Worm (Caenorhabditis elegans) whole organism, L1 larva: ENCODE data around the gene ucr-1.
A peak's percentile ranks its signal among the peaks of the same experiment; 100 is the strongest.

Experiments
- C04F5.9 ChIP-seq: sonication (generic microtip); optimal IDR thresholded peaks from 2 replicates; lab custom pipeline; 2016; ENCODE audit warnings: missing genetic modification characterization, missing compliant biosample characterization
- C16A3.4 ChIP-seq: fragments of 150-350 bp; optimal IDR thresholded peaks from 2 replicates; lab custom pipeline; 2014; ENCODE audit warnings: missing biosample characterization, missing genetic modification characterization
- F16B12.6 ChIP-seq: fragments of 150-350 bp; optimal IDR thresholded peaks from 2 replicates; lab custom pipeline; 2014; ENCODE audit warnings: missing biosample characterization, missing genetic modification characterization
- Y116A8C.19 ChIP-seq: sonication (generic microtip); optimal IDR thresholded peaks from 2 replicates; lab custom pipeline; 2016; ENCODE audit warnings: missing compliant biosample characterization, missing genetic modification characterization, borderline replicate concordance
- aha-1 ChIP-seq: fragments of 150-350 bp; optimal IDR thresholded peaks from 2 replicates; lab custom pipeline; 2014; ENCODE audit warnings: missing biosample characterization, missing genetic modification characterization
- aly-2 ChIP-seq: fragments of 150-350 bp; optimal IDR thresholded peaks from 2 replicates; lab custom pipeline; 2014; ENCODE audit warnings: missing biosample characterization, missing genetic modification characterization
- ama-1 ChIP-seq: fragments of 150-350 bp; optimal IDR thresholded peaks from 2 replicates; lab custom pipeline; 2014
- ceh-63 ChIP-seq: fragments of 200-800 bp; sonication (Bioruptor generic); optimal IDR thresholded peaks from 2 replicates; lab custom pipeline; 2018; ENCODE audit warnings: mild to moderate bottlenecking, missing genetic modification characterization, missing compliant biosample characterization
- ceh-82 ChIP-seq, 3 experiments: fragments of 150-350 bp in 1 of 3; sonication (generic microtip) in 2 of 3; optimal IDR thresholded peaks; 2 replicates each; lab custom pipeline; 2014 to 2017; ENCODE audit warnings: missing biosample characterization in 3 of 3, missing genetic modification characterization in 3 of 3
- ces-1 ChIP-seq: fragments of 150-350 bp; optimal IDR thresholded peaks from 2 replicates; lab custom pipeline; 2014; ENCODE audit warnings: missing biosample characterization, missing genetic modification reagents, missing genetic modification characterization
- dpl-1 ChIP-seq, 3 experiments: fragments of 150-350 bp in 2 of 3; sonication (generic microtip) in 1 of 3; optimal IDR thresholded peaks; 2 replicates each; lab custom pipeline; 2014 to 2017; ENCODE audit warnings: missing biosample characterization in 3 of 3, missing genetic modification characterization in 3 of 3, missing genetic modification reagents in 3 of 3
- efl-3 ChIP-seq: fragments of 200-800 bp; sonication (Bioruptor generic); optimal IDR thresholded peaks from 2 replicates; lab custom pipeline; 2018; ENCODE audit warnings: mild to moderate bottlenecking, missing genetic modification characterization, missing compliant biosample characterization
- egl-13 ChIP-seq: sonication (generic microtip); optimal IDR thresholded peaks from 2 replicates; lab custom pipeline; 2016; ENCODE audit warnings: missing genotype, missing genetic modification reagents, missing genetic modification characterization, missing compliant biosample characterization
- egl-27 ChIP-seq, 2 experiments: fragments of 150-350 bp in 1 of 2; sonication (generic microtip); optimal IDR thresholded peaks; 3 replicates each; lab custom pipeline; 2017 to 2018; ENCODE audit warnings: missing biosample characterization in 2 of 2, missing genetic modification characterization in 2 of 2, missing genetic modification reagents in 2 of 2
- elt-3 ChIP-seq, 6 experiments: fragments of 150-350 bp in 1 of 6; sonication (generic microtip); optimal IDR thresholded peaks; 2 replicates each; lab custom pipeline; 2017 to 2018; ENCODE audit warnings: missing biosample characterization in 6 of 6, missing genetic modification characterization in 6 of 6, inconsistent platforms in 1 of 6
- ets-5 ChIP-seq: fragments of 200-800 bp; sonication (Bioruptor generic); IDR thresholded peaks from 2 replicates; pipeline ENCODE4 v1.3.6; 2022; ENCODE audit warnings: missing genetic modification characterization, missing compliant biosample characterization
- fkh-10 ChIP-seq: sonication (generic microtip); optimal IDR thresholded peaks from 2 replicates; lab custom pipeline; 2017; ENCODE audit warnings: missing biosample characterization, missing genetic modification reagents, missing genetic modification characterization
- fkh-4 ChIP-seq: sonication (generic microtip); optimal IDR thresholded peaks from 2 replicates; lab custom pipeline; 2016; ENCODE audit warnings: missing compliant biosample characterization, missing genetic modification characterization, borderline replicate concordance
- fkh-8 ChIP-seq: sonication (generic microtip); optimal IDR thresholded peaks from 2 replicates; lab custom pipeline; 2016; ENCODE audit warnings: mild to moderate bottlenecking, missing genetic modification characterization, missing compliant biosample characterization
- fos-1 ChIP-seq: fragments of 150-350 bp; optimal IDR thresholded peaks from 2 replicates; lab custom pipeline; 2014; ENCODE audit warnings: missing biosample characterization, missing genetic modification characterization
- grh-1 ChIP-seq: fragments of 200-800 bp; sonication (Bioruptor generic); IDR thresholded peaks from 2 replicates; pipeline ENCODE4 v1.3.6; 2022; ENCODE audit warnings: missing genetic modification reagents, missing genetic modification characterization, missing compliant biosample characterization
- jun-1 ChIP-seq: fragments of 150-350 bp; optimal IDR thresholded peaks from 2 replicates; lab custom pipeline; 2014; ENCODE audit warnings: missing biosample characterization, missing genetic modification reagents, missing genetic modification characterization
- lin-13 ChIP-seq: fragments of 150-350 bp; optimal IDR thresholded peaks from 2 replicates; lab custom pipeline; 2014; ENCODE audit warnings: missing biosample characterization, missing genetic modification reagents, missing genetic modification characterization
- lin-14 ChIP-seq: fragments of 200-800 bp; sonication (Bioruptor generic); optimal IDR thresholded peaks from 2 replicates; lab custom pipeline; 2018; ENCODE audit warnings: mild to moderate bottlenecking, missing genetic modification characterization, moderate library complexity, missing compliant biosample characterization
- lin-35 ChIP-seq, 2 experiments: fragments of 150-350 bp; optimal IDR thresholded peaks; 2 replicates each; lab custom pipeline; 2014; ENCODE audit warnings: missing biosample characterization in 2 of 2, missing genetic modification characterization in 2 of 2, missing genetic modification reagents in 2 of 2
- lin-39 ChIP-seq: fragments of 150-350 bp; optimal IDR thresholded peaks from 2 replicates; lab custom pipeline; 2014; ENCODE audit warnings: missing biosample characterization, missing genetic modification reagents, missing genetic modification characterization
- lsy-2 ChIP-seq, 2 experiments: fragments of 150-350 bp; optimal IDR thresholded peaks; 2 replicates each; lab custom pipeline; 2014; ENCODE audit warnings: missing biosample characterization in 2 of 2, missing genetic modification characterization in 2 of 2
- mdl-1 ChIP-seq, 2 experiments: fragments of 150-350 bp; optimal IDR thresholded peaks; 2 replicates each; lab custom pipeline; 2014 to 2017; ENCODE audit warnings: missing biosample characterization in 2 of 2, missing genetic modification characterization in 2 of 2, inconsistent platforms in 1 of 2
- mep-1 ChIP-seq: fragments of 150-350 bp; optimal IDR thresholded peaks from 2 replicates; lab custom pipeline; 2014; ENCODE audit warnings: missing biosample characterization, missing genetic modification characterization
- nhr-11 ChIP-seq: fragments of 150-350 bp; optimal IDR thresholded peaks from 2 replicates; lab custom pipeline; 2014; ENCODE audit warnings: missing biosample characterization, missing genetic modification characterization
- nhr-20 ChIP-seq: sonication (generic microtip); optimal IDR thresholded peaks from 2 replicates; lab custom pipeline; 2016; ENCODE audit warnings: mild to moderate bottlenecking, missing genetic modification characterization, missing compliant biosample characterization
- nhr-237 ChIP-seq: fragments of 150-350 bp; optimal IDR thresholded peaks from 2 replicates; lab custom pipeline; 2014; ENCODE audit warnings: missing biosample characterization, missing genetic modification characterization
- nhr-28 ChIP-seq: fragments of 150-350 bp; optimal IDR thresholded peaks from 2 replicates; lab custom pipeline; 2014; ENCODE audit warnings: missing biosample characterization, missing genetic modification characterization
- nhr-71 ChIP-seq: sonication (generic microtip); optimal IDR thresholded peaks from 2 replicates; lab custom pipeline; 2016; ENCODE audit warnings: mild to moderate bottlenecking, missing genetic modification characterization, moderate library complexity, missing compliant biosample characterization
- nhr-76 ChIP-seq: sonication (generic microtip); optimal IDR thresholded peaks from 2 replicates; lab custom pipeline; 2017; ENCODE audit warnings: missing biosample characterization, missing genetic modification characterization
- nhr-77 ChIP-seq: fragments of 150-350 bp; optimal IDR thresholded peaks from 2 replicates; lab custom pipeline; 2014; ENCODE audit warnings: missing biosample characterization, missing genetic modification characterization
- nhr-90 ChIP-seq: sonication (generic microtip); optimal IDR thresholded peaks from 2 replicates; lab custom pipeline; 2016; ENCODE audit warnings: mild to moderate bottlenecking, missing genetic modification characterization, missing compliant biosample characterization; ENCODE audit not compliant: poor library complexity
- pag-3 ChIP-seq: sonication (generic microtip); optimal IDR thresholded peaks from 2 replicates; lab custom pipeline; 2017; ENCODE audit warnings: missing genetic modification characterization, mild to moderate bottlenecking, missing compliant biosample characterization, antibody characterized with exemption, borderline replicate concordance; ENCODE audit not compliant: insufficient read depth
- pqm-1 ChIP-seq: sonication (generic microtip); optimal IDR thresholded peaks from 3 replicates; lab custom pipeline; 2017; ENCODE audit warnings: missing biosample characterization, missing genetic modification characterization
- rnt-1 ChIP-seq: sonication (generic microtip); optimal IDR thresholded peaks from 2 replicates; lab custom pipeline; 2016; ENCODE audit warnings: mild to moderate bottlenecking, missing genetic modification characterization, moderate library complexity, missing compliant biosample characterization
- skn-1 ChIP-seq: fragments of 150-350 bp; optimal IDR thresholded peaks from 2 replicates; lab custom pipeline; 2014; ENCODE audit warnings: missing biosample characterization, missing genetic modification characterization
- snpc-4 ChIP-seq: fragments of 150-350 bp; optimal IDR thresholded peaks from 2 replicates; lab custom pipeline; 2014; ENCODE audit warnings: missing biosample characterization, missing genetic modification characterization
- snu-23 ChIP-seq: sonication (generic microtip); optimal IDR thresholded peaks from 2 replicates; lab custom pipeline; 2016; ENCODE audit warnings: missing genetic modification characterization, missing compliant biosample characterization
- sptf-1 ChIP-seq: fragments of 150-350 bp; optimal IDR thresholded peaks from 2 replicates; lab custom pipeline; 2014; ENCODE audit warnings: missing biosample characterization, missing genetic modification characterization
- sup-37 ChIP-seq: fragments of 200-800 bp; sonication (Bioruptor generic); optimal IDR thresholded peaks from 2 replicates; lab custom pipeline; 2018; ENCODE audit warnings: mild to moderate bottlenecking, missing genetic modification characterization, missing compliant biosample characterization
- swsn-7 ChIP-seq: sonication (generic microtip); optimal IDR thresholded peaks from 2 replicates; lab custom pipeline; 2016; ENCODE audit warnings: missing genetic modification characterization, missing compliant biosample characterization
- tlp-1 ChIP-seq: fragments of 150-350 bp; optimal IDR thresholded peaks from 2 replicates; lab custom pipeline; 2014; ENCODE audit warnings: missing biosample characterization, missing genetic modification characterization
- unc-130 ChIP-seq: fragments of 150-350 bp; optimal IDR thresholded peaks from 2 replicates; lab custom pipeline; 2017; ENCODE audit warnings: missing biosample characterization, missing genetic modification characterization, inconsistent platforms
- unc-30 ChIP-seq: sonication (generic microtip); optimal IDR thresholded peaks from 2 replicates; lab custom pipeline; 2017; ENCODE audit warnings: missing biosample characterization, missing genetic modification characterization
- unc-62 ChIP-seq: fragments of 150-350 bp; optimal IDR thresholded peaks from 2 replicates; lab custom pipeline; 2014; ENCODE audit warnings: missing biosample characterization, missing genetic modification reagents, missing genetic modification characterization
- unc-98 ChIP-seq: fragments of 200-800 bp; sonication (Bioruptor generic); IDR thresholded peaks from 2 replicates; pipeline ENCODE4 v1.3.6; 2022; ENCODE audit warnings: missing genetic modification characterization, missing compliant biosample characterization
- vab-15 ChIP-seq: sonication (generic microtip); optimal IDR thresholded peaks from 2 replicates; lab custom pipeline; 2017; ENCODE audit warnings: missing genotype, mild to moderate bottlenecking, missing genetic modification characterization, missing compliant biosample characterization
- zag-1 ChIP-seq: fragments of 150-350 bp; optimal IDR thresholded peaks from 2 replicates; lab custom pipeline; 2014; ENCODE audit warnings: missing biosample characterization, missing genetic modification characterization
- ztf-4 ChIP-seq: fragments of 150-350 bp; optimal IDR thresholded peaks from 2 replicates; lab custom pipeline; 2014; ENCODE audit warnings: missing biosample characterization, missing genetic modification characterization

Gene ucr-1

ce11 chrIII:5621236-5621635 is 29.3 kb downstream of the ucr-1 start (continued):
- TF ChIP-seq ceh-63 (GFP tag; lab: Kevin White, UChicago) = no peak
- no peak for TF ChIP-seq fkh-10 (GFP tag; lab: Kevin White, UChicago)
- TF ChIP-seq swsn-7 = peak; percentile 63
- TF ChIP-seq efl-3 (GFP tag; lab: Kevin White, UChicago) = no peak
- TF ChIP-seq sptf-1 (tag; lab: Kevin White, UChicago) = no peak
- TF ChIP-seq rnt-1 (tag; lab: Kevin White, UChicago) = peak; percentile 72
- no peak for TF ChIP-seq tlp-1
- TF ChIP-seq grh-1 (GFP tag; lab: Robert Waterston, UW) = no peak
- no peak for TF ChIP-seq sup-37 (GFP tag; lab: Kevin White, UChicago)
- no peak for TF ChIP-seq F16B12.6 (tag; lab: Kevin White, UChicago)
- no peak for TF ChIP-seq ets-5 (GFP tag; lab: Robert Waterston, UW)
- peak; percentile 70 for TF ChIP-seq egl-13 (tag; lab: Kevin White, UChicago)
- TF ChIP-seq ceh-82 (tag; optimal IDR thresholded peaks at IDR 0.05; lab: Kevin White, UChicago) = peak; percentile 49 to 75 (median 65)
- TF ChIP-seq fkh-8 (tag; lab: Kevin White, UChicago) = peak; percentile 90
- no peak for TF ChIP-seq lin-39 (tag; lab: Kevin White, UChicago)
- TF ChIP-seq aly-2 (tag; lab: Kevin White, UChicago) = no peak
- TF ChIP-seq Y116A8C.19 (tag; lab: Kevin White, UChicago) = no peak
- TF ChIP-seq lsy-2 (tag; optimal IDR thresholded peaks at IDR 0.05; lab: Kevin White, UChicago) = peak; percentile 55 to 64
- TF ChIP-seq nhr-77 (tag; lab: Kevin White, UChicago) = peak; percentile 59
- TF ChIP-seq skn-1 = peak; percentile 64
- TF ChIP-seq ces-1 (GFP tag; lab: Kevin White, UChicago) = no peak
- TF ChIP-seq egl-27 (tag; optimal IDR thresholded peaks at IDR 0.05; lab: Kevin White, UChicago) = no peak
- TF ChIP-seq mdl-1 (tag; optimal IDR thresholded peaks at IDR 0.05; lab: Kevin White, UChicago) = peak in 1 of 2 experiments; percentile 46
- TF ChIP-seq unc-62 (GFP tag; lab: Kevin White, UChicago) = no peak
- peak; percentile 78 for TF ChIP-seq nhr-71 (tag; lab: Kevin White, UChicago)
- peak in 2 of 6 experiments; percentile 4 to 5 for TF ChIP-seq elt-3 (tag; optimal IDR thresholded peaks at IDR 0.05; lab: Kevin White, UChicago)
- no peak for TF ChIP-seq nhr-237 (tag; lab: Kevin White, UChicago)
- no peak for TF ChIP-seq nhr-76 (tag; lab: Kevin White, UChicago)
- peak; percentile 98 for TF ChIP-seq lin-14 (GFP tag; lab: Kevin White, UChicago)
- TF ChIP-seq C16A3.4 = no peak
- no peak for TF ChIP-seq C04F5.9
- TF ChIP-seq jun-1 (tag; lab: Kevin White, UChicago) = peak; percentile 63
- TF ChIP-seq vab-15 (tag; lab: Kevin White, UChicago) = no peak
- peak; percentile 62 to 67 for TF ChIP-seq lin-35 (GFP tag; optimal IDR thresholded peaks at IDR 0.05; lab: Kevin White, UChicago)
- no peak for TF ChIP-seq lin-13 (GFP tag; lab: Kevin White, UChicago)
- TF ChIP-seq unc-30 (tag; lab: Kevin White, UChicago) = no peak
- TF ChIP-seq pag-3 (tag; lab: Kevin White, UChicago) = no peak
- TF ChIP-seq unc-98 (GFP tag; lab: Robert Waterston, UW) = no peak
- TF ChIP-seq aha-1 (tag; lab: Kevin White, UChicago) = no peak
- TF ChIP-seq nhr-28 (tag; lab: Kevin White, UChicago) = no peak
- peak; percentile 62 for TF ChIP-seq nhr-20 (tag; lab: Kevin White, UChicago)
- peak; percentile 2 to 26 (median 12) for TF ChIP-seq dpl-1 (GFP tag; optimal IDR thresholded peaks at IDR 0.05; lab: Kevin White, UChicago)
- TF ChIP-seq nhr-11 = peak; percentile 30
- TF ChIP-seq ztf-4 = peak; percentile 33
- TF ChIP-seq pqm-1 (tag; lab: Kevin White, UChicago) = no peak
- peak; percentile 40 for TF ChIP-seq snpc-4
- TF ChIP-seq mep-1 (tag; lab: Kevin White, UChicago) = peak; percentile 24
- peak; percentile 16 for TF ChIP-seq fos-1 (tag; lab: Kevin White, UChicago)
- no peak for TF ChIP-seq ama-1 (lab: Kevin White, UChicago)
- peak; percentile 40 for TF ChIP-seq unc-130
- TF ChIP-seq zag-1 = no peak
- TF ChIP-seq snu-23 (GFP tag; lab: Kevin White, UChicago) = peak; percentile 69
- TF ChIP-seq nhr-90 (tag; lab: Kevin White, UChicago) = peak; percentile 2
- TF ChIP-seq fkh-4 (tag; lab: Kevin White, UChicago) = no peak
